Fruit fly (Drosophila melanogaster) whole organism, embryonic: ENCODE data around the gene ND-39.

Source experiments
- Bgb ChIP-seq: fragments of 200-800 bp; sonication (Bioruptor generic); IDR thresholded peaks from 2 replicates; pipeline ENCODE4 v1.3.6; 2022; ENCODE audit warnings: missing biosample characterization, missing genetic modification characterization; ENCODE audit not compliant: partially characterized antibody
- CG12104 ChIP-seq: fragments of 200-800 bp; sonication (Bioruptor generic); optimal IDR thresholded peaks from 3 replicates; lab custom pipeline; 2016; ENCODE audit warnings: missing biosample characterization, missing genetic modification characterization
- CG12942 ChIP-seq: fragments of 200-800 bp; sonication (Bioruptor generic); optimal IDR thresholded peaks from 3 replicates; lab custom pipeline; 2016; ENCODE audit warnings: missing biosample characterization, missing genetic modification characterization
- CG13296 ChIP-seq: fragments of 200-800 bp; sonication (Bioruptor generic); optimal IDR thresholded peaks from 3 replicates; lab custom pipeline; 2018; ENCODE audit warnings: missing biosample characterization, mild to moderate bottlenecking, missing genetic modification characterization
- CG15011 ChIP-seq: fragments of 200-800 bp; sonication (Bioruptor generic); optimal IDR thresholded peaks from 3 replicates; lab custom pipeline; 2018; ENCODE audit warnings: missing biosample characterization, mild to moderate bottlenecking, missing genetic modification characterization
- CG17612 ChIP-seq: fragments of 200-800 bp; sonication (Bioruptor generic); IDR thresholded peaks from 2 replicates; pipeline ENCODE4 v1.3.6; 2022; ENCODE audit warnings: missing biosample characterization, missing genetic modification characterization
- CG17829 ChIP-seq: fragments of 200-800 bp; optimal IDR thresholded peaks from 2 replicates; lab custom pipeline; 2019; ENCODE audit warnings: missing biosample characterization, mild to moderate bottlenecking, missing genetic modification characterization, moderate library complexity
- CG2116 ChIP-seq: fragments of 200-800 bp; sonication (Bioruptor generic); optimal IDR thresholded peaks from 3 replicates; lab custom pipeline; 2018; ENCODE audit warnings: missing biosample characterization, mild to moderate bottlenecking, missing genetic modification characterization
- CG2129 ChIP-seq: fragments of 200-800 bp; sonication (Bioruptor generic); IDR thresholded peaks from 2 replicates; pipeline ENCODE4 v1.3.6; 2022; ENCODE audit warnings: missing biosample characterization, missing genetic modification characterization; ENCODE audit not compliant: partially characterized antibody
- CG2678 ChIP-seq: fragments of 200-800 bp; sonication (Bioruptor generic); optimal IDR thresholded peaks from 3 replicates; lab custom pipeline; 2019; ENCODE audit warnings: missing biosample characterization, mild to moderate bottlenecking, missing genetic modification characterization, moderate library complexity
- CG31388 ChIP-seq: fragments of 200-800 bp; sonication (Bioruptor generic); optimal IDR thresholded peaks from 2 replicates; lab custom pipeline; 2016; ENCODE audit warnings: missing biosample characterization, missing genetic modification characterization
- CG32767 ChIP-seq: fragments of 200-800 bp; sonication (Bioruptor generic); IDR thresholded peaks from 2 replicates; pipeline ENCODE4 v1.3.6; 2022; ENCODE audit warnings: missing biosample characterization, missing genetic modification characterization
- CG4424 ChIP-seq: fragments of 200-800 bp; sonication (Bioruptor generic); optimal IDR thresholded peaks from 3 replicates; lab custom pipeline; 2016; ENCODE audit warnings: missing biosample characterization, missing genetic modification characterization
- CG6791 ChIP-seq: fragments of 200-800 bp; sonication (Bioruptor generic); IDR thresholded peaks from 3 replicates; pipeline ENCODE4 v1.3.6; 2022; ENCODE audit warnings: missing biosample characterization, missing genetic modification characterization; ENCODE audit not compliant: partially characterized antibody
- CG7987 ChIP-seq: fragments of 200-800 bp; sonication (Bioruptor generic); optimal IDR thresholded peaks from 2 replicates; lab custom pipeline; 2018; ENCODE audit warnings: missing biosample characterization, mild to moderate bottlenecking, missing genetic modification characterization, moderate library complexity
- CG9437 ChIP-seq: fragments of 200-800 bp; sonication (Bioruptor generic); optimal IDR thresholded peaks from 2 replicates; lab custom pipeline; 2018; ENCODE audit warnings: missing biosample characterization, mild to moderate bottlenecking, missing genetic modification characterization
- CkIIα-i1 ChIP-seq: fragments of 200-800 bp; sonication (Bioruptor generic); IDR thresholded peaks from 2 replicates; pipeline ENCODE4 v1.3.6; 2022; ENCODE audit warnings: missing biosample characterization, missing genetic modification characterization
- D19B ChIP-seq: fragments of 200-800 bp; sonication (Bioruptor generic); optimal IDR thresholded peaks from 2 replicates; lab custom pipeline; 2017; ENCODE audit warnings: missing biosample characterization, mild to moderate bottlenecking, missing genetic modification characterization
- Dek ChIP-seq: fragments of 200-800 bp; sonication (Bioruptor generic); optimal IDR thresholded peaks from 3 replicates; lab custom pipeline; 2019; ENCODE audit warnings: missing biosample characterization, mild to moderate bottlenecking, missing genetic modification characterization, moderate library complexity
- Dip2 ChIP-seq: fragments of 200-800 bp; sonication (Bioruptor generic); IDR thresholded peaks from 2 replicates; pipeline ENCODE4 v1.3.6; 2022; ENCODE audit warnings: missing biosample characterization, missing genetic modification characterization
- Hr51 ChIP-seq, 2 experiments: fragments of 200-800 bp; sonication (Bioruptor generic); optimal IDR thresholded peaks; 2 replicates in 1 of 2; 3 replicates in 1 of 2; lab custom pipeline; 2016 to 2018; ENCODE audit warnings: missing biosample characterization in 2 of 2, missing genetic modification characterization in 2 of 2, mild to moderate bottlenecking in 1 of 2, moderate library complexity in 1 of 2
- MTF-1 ChIP-seq: fragments of 200-800 bp; sonication (Bioruptor generic); optimal IDR thresholded peaks from 2 replicates; lab custom pipeline; 2018; ENCODE audit warnings: missing biosample characterization, mild to moderate bottlenecking, missing genetic modification characterization, borderline replicate concordance
- Meics ChIP-seq: fragments of 200-800 bp; sonication (Bioruptor generic); optimal IDR thresholded peaks from 2 replicates; lab custom pipeline; 2017; ENCODE audit warnings: missing biosample characterization, mild to moderate bottlenecking, missing genetic modification characterization
- Mes4 ChIP-seq: fragments of 200-800 bp; sonication (Bioruptor generic); optimal IDR thresholded peaks from 2 replicates; lab custom pipeline; 2016; ENCODE audit warnings: missing biosample characterization, missing genetic modification characterization
- Nf-YC ChIP-seq: fragments of 200-800 bp; optimal IDR thresholded peaks from 3 replicates; lab custom pipeline; 2019; ENCODE audit warnings: missing biosample characterization, mild to moderate bottlenecking, missing genetic modification characterization, moderate library complexity
- Ravus ChIP-seq: fragments of 200-800 bp; sonication (Bioruptor generic); IDR thresholded peaks from 2 replicates; pipeline ENCODE4 v1.3.6; 2022; ENCODE audit warnings: missing biosample characterization, missing genetic modification characterization
- Rx ChIP-seq: fragments of 200-800 bp; sonication (Bioruptor generic); IDR thresholded peaks from 2 replicates; pipeline ENCODE4 v1.3.6; 2022; ENCODE audit warnings: missing biosample characterization, missing genetic modification characterization
- Spps ChIP-seq: fragments of 200-800 bp; sonication (Bioruptor generic); optimal IDR thresholded peaks from 2 replicates; lab custom pipeline; 2018; ENCODE audit warnings: missing biosample characterization, mild to moderate bottlenecking, missing genetic modification characterization
- TFAM ChIP-seq: fragments of 200-800 bp; sonication (Bioruptor generic); optimal IDR thresholded peaks from 2 replicates; lab custom pipeline; 2017; ENCODE audit warnings: missing biosample characterization, missing genetic modification characterization, inconsistent platforms
- Vsx1 ChIP-seq: fragments of 200-800 bp; sonication (Bioruptor generic); optimal IDR thresholded peaks from 2 replicates; lab custom pipeline; 2017; ENCODE audit warnings: missing biosample characterization, mild to moderate bottlenecking, missing genetic modification characterization, missing genetic modification reagents
- bowl ChIP-seq: fragments of 200-800 bp; sonication (Bioruptor generic); IDR thresholded peaks from 2 replicates; pipeline ENCODE4 v1.3.6; 2022; ENCODE audit warnings: missing biosample characterization, missing genetic modification characterization
- chn ChIP-seq: fragments of 200-800 bp; sonication (Bioruptor generic); optimal IDR thresholded peaks from 2 replicates; lab custom pipeline; 2016; ENCODE audit warnings: missing biosample characterization, missing genetic modification characterization
- en ChIP-seq: fragments of 200-800 bp; sonication (Bioruptor generic); optimal IDR thresholded peaks from 2 replicates; lab custom pipeline; 2016; ENCODE audit warnings: missing biosample characterization, missing genetic modification characterization
- ham ChIP-seq: fragments of 200-800 bp; sonication (Bioruptor generic); IDR thresholded peaks from 2 replicates; pipeline ENCODE4 v1.3.6; 2022; ENCODE audit warnings: missing biosample characterization, missing genetic modification characterization
- insv ChIP-seq, 2 experiments: fragments of 200-800 bp; sonication (Bioruptor generic); optimal IDR thresholded peaks; 3 replicates each; lab custom pipeline; 2016 to 2018; ENCODE audit warnings: missing biosample characterization in 2 of 2, missing genetic modification characterization in 2 of 2
- luna ChIP-seq: fragments of 200-800 bp; sonication (Bioruptor generic); optimal IDR thresholded peaks from 2 replicates; lab custom pipeline; 2016; ENCODE audit warnings: missing biosample characterization, missing genetic modification characterization
- nerfin-2 ChIP-seq: fragments of 200-800 bp; sonication (Bioruptor generic); IDR thresholded peaks from 2 replicates; pipeline ENCODE4 v1.3.6; 2022; ENCODE audit warnings: missing biosample characterization, missing genetic modification characterization; ENCODE audit not compliant: partially characterized antibody
- p53 ChIP-seq: fragments of 200-800 bp; sonication (Bioruptor generic); optimal IDR thresholded peaks from 2 replicates; lab custom pipeline; 2016; ENCODE audit warnings: missing biosample characterization, missing genetic modification characterization
- prd ChIP-seq, 3 experiments: fragments of >200 bp in 2 of 3; fragments of 200-800 bp in 1 of 3; sonication (Bioruptor generic) in 1 of 3; optimal IDR thresholded peaks in 2 of 3; IDR thresholded peaks in 1 of 3; 2 replicates in 2 of 3; 3 replicates in 1 of 3; pipeline versions ENCODE4 v1.3.6 to Lab custom; 2017 to 2022; ENCODE audit warnings: missing biosample characterization in 1 of 3, missing genetic modification characterization in 1 of 3
- salm ChIP-seq: fragments of 200-800 bp; sonication (Bioruptor generic); optimal IDR thresholded peaks from 2 replicates; lab custom pipeline; 2018; ENCODE audit warnings: missing biosample characterization, mild to moderate bottlenecking, missing genetic modification characterization
- slp2 ChIP-seq: fragments of 200-800 bp; sonication (Bioruptor generic); optimal IDR thresholded peaks from 2 replicates; lab custom pipeline; 2016; ENCODE audit warnings: missing biosample characterization, missing genetic modification characterization
- sna ChIP-seq: fragments of 200-800 bp; sonication (Bioruptor generic); IDR thresholded peaks from 2 replicates; pipeline ENCODE4 v1.3.6; 2022; ENCODE audit warnings: missing biosample characterization, missing genetic modification characterization; ENCODE audit not compliant: partially characterized antibody
- tap ChIP-seq: fragments of 200-800 bp; optimal IDR thresholded peaks from 3 replicates; lab custom pipeline; 2019; ENCODE audit warnings: missing biosample characterization, mild to moderate bottlenecking, missing genetic modification characterization, moderate library complexity
- tgo ChIP-seq: fragments of 200-800 bp; sonication (Bioruptor generic); IDR thresholded peaks from 3 replicates; pipeline ENCODE4 v1.3.6; 2022; ENCODE audit warnings: missing biosample characterization, missing genetic modification characterization
- toy ChIP-seq: fragments of 200-800 bp; sonication (Bioruptor generic); IDR thresholded peaks from 2 replicates; pipeline ENCODE4 v1.3.6; 2022; ENCODE audit warnings: missing biosample characterization, missing genetic modification characterization
- unpg ChIP-seq: fragments of 200-800 bp; sonication (Bioruptor generic); optimal IDR thresholded peaks from 3 replicates; lab custom pipeline; 2018; ENCODE audit warnings: missing biosample characterization, mild to moderate bottlenecking, missing genetic modification characterization, moderate library complexity
- zfh1 ChIP-seq: fragments of 200-800 bp; sonication (Bioruptor generic); IDR thresholded peaks from 3 replicates; pipeline ENCODE4 v1.3.6; 2022; ENCODE audit warnings: missing biosample characterization, missing genetic modification characterization
- zfh2 ChIP-seq: fragments of 200-800 bp; sonication (Bioruptor generic); optimal IDR thresholded peaks from 2 replicates; lab custom pipeline; 2016; ENCODE audit warnings: missing biosample characterization, missing genetic modification characterization

ND-39 gene

dm6 chr3L:20493417-20494261 is 1.8 kb downstream of the ND-39 start (continued):
- TF ChIP-seq Bgb (GFP tag; lab: Robert Waterston, UW) (no peak), Rx (GFP tag; lab: Robert Waterston, UW) (no peak), slp2 (peak; percentile 28), Ravus (GFP tag; lab: Robert Waterston, UW) (no peak), p53 (no peak), tap (tag; lab: Kevin White, UChicago) (peak; percentile 72), CG31388 (GFP tag; lab: Kevin White, UChicago) (peak; percentile 24), insv (GFP tag; optimal IDR thresholded peaks at IDR 0.05; lab: Kevin White, UChicago) (no peak), CG9437 (peak; percentile 51), CG17829 (tag; lab: Kevin White, UChicago) (peak; percentile 70), prd (optimal IDR thresholded peaks at IDR 0.05; lab: Kevin White, UChicago) (no peak), prd (GFP tag; IDR thresholded peaks at IDR 0.05; lab: Robert Waterston, UW) (peak; percentile 82), tgo (GFP tag; lab: Robert Waterston, UW) (peak; percentile 86), CG6791 (GFP tag; lab: Robert Waterston, UW) (no peak), CG12104 (GFP tag; lab: Kevin White, UChicago) (peak; percentile 60), en (GFP tag; lab: Kevin White, UChicago) (peak; percentile 24), CG2116 (GFP tag; lab: Kevin White, UChicago) (peak; percentile 15), Dip2 (GFP tag; lab: Robert Waterston, UW) (no peak), zfh1 (peak; percentile 68; the same call in 2 of the 3 replicates), sna (GFP tag; lab: Robert Waterston, UW) (no peak), nerfin-2 (GFP tag; lab: Robert Waterston, UW) (no peak), Nf-YC (tag; lab: Kevin White, UChicago) (peak; percentile 35), CG17612 (GFP tag; lab: Robert Waterston, UW) (no peak), CG7987 (GFP tag; lab: Kevin White, UChicago) (no peak), chn (GFP tag; lab: Kevin White, UChicago) (no peak), Hr51 (GFP tag; optimal IDR thresholded peaks at IDR 0.05; lab: Kevin White, UChicago) (peak; percentile 18 to 89), toy (GFP tag; lab: Robert Waterston, UW) (0 out of 2 replicates have a peak, but pooled peaks have one; percentile 33), CG4424 (GFP tag; lab: Kevin White, UChicago) (peak; percentile 39), CG32767 (GFP tag; lab: Robert Waterston, UW) (peak; percentile 52; the same call in 1 of the 2 replicates), salm (peak; percentile 69), CG12942 (GFP tag; lab: Kevin White, UChicago) (peak; percentile 45), Meics (GFP tag; lab: Kevin White, UChicago) (peak; percentile 80), unpg (peak; percentile 83), CG2129 (GFP tag; lab: Robert Waterston, UW) (no peak), Vsx1 (GFP tag; lab: Kevin White, UChicago) (peak; percentile 53), Mes4 (GFP tag; lab: Kevin White, UChicago) (no peak), zfh2 (GFP tag; lab: Kevin White, UChicago) (peak; percentile 39), ham (no peak), luna (GFP tag; lab: Kevin White, UChicago) (peak; percentile 14), TFAM (GFP tag; lab: Kevin White, UChicago) (no peak), CG15011 (GFP tag; lab: Kevin White, UChicago) (peak; percentile 53), D19B (GFP tag; lab: Kevin White, UChicago) (peak; percentile 23), Spps (peak; percentile 17), CG2678 (tag; lab: Kevin White, UChicago) (peak; percentile 85), MTF-1 (peak; percentile 59), bowl (GFP tag; lab: Robert Waterston, UW) (no peak), CG13296 (GFP tag; lab: Kevin White, UChicago) (peak; percentile 70), CkIIα-i1 (GFP tag; lab: Robert Waterston, UW) (no peak), Dek (tag; lab: Kevin White, UChicago) (peak; percentile 78)
